Fruit fly (Drosophila melanogaster): ENCODE measurements around the gene ATPsynE.

The ATPsynE gene

DNA sequence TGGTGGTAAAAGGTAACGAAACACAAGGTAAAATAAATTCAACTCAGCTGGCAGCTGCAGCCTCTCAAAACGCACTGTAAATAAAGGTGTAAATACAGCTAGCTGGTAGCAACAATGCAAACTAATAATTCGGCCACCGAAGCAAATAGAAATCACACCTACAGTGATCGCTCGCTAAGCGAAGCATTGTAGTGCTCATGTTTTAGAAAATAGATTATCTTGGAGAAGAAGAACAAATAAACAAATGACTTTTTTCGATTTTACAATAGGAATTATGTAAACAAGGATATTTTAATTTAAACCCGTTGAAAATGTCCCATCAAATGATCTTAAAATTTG lies 42.4 kb upstream of the ATPsynE start (continued):
- TF ChIP-seq CG2875 (GFP tag; optimal IDR thresholded peaks at IDR 0.05) (peak; percentile 36), Oli (tag; optimal IDR thresholded peaks at IDR 0.05) (peak; percentile 56), dmrt99B (tag; optimal IDR thresholded peaks at IDR 0.05) (peak; percentile 29), repo (GFP tag; optimal IDR thresholded peaks at IDR 0.05) (no peak), YL-1 (GFP tag; optimal IDR thresholded peaks at IDR 0.05) (no peak), twi (tag; optimal IDR thresholded peaks at IDR 0.05) (no peak), CG13775 (GFP tag; optimal IDR thresholded peaks at IDR 0.05) (no peak), MTF-1 (GFP tag; optimal IDR thresholded peaks at IDR 0.05; ENCODE audit: borderline replicate concordance) (peak; percentile 60), CG2116 (GFP tag; optimal IDR thresholded peaks at IDR 0.05) (no peak), CG12104 (GFP tag; optimal IDR thresholded peaks at IDR 0.05) (no peak), CG10959 (GFP tag; IDR thresholded peaks at IDR 0.05) (no peak), sens (GFP tag) (peak; percentile 79), CG30403 (GFP tag; optimal IDR thresholded peaks at IDR 0.05) (no peak), gem (tag; optimal IDR thresholded peaks at IDR 0.05) (peak; percentile 51), z (GFP tag; IDR thresholded peaks at IDR 0.05) (no peak), CG12299 (tag; optimal IDR thresholded peaks at IDR 0.05) (no peak), CG9437 (GFP tag; optimal IDR thresholded peaks at IDR 0.05) (peak; percentile 5), Hr51 (GFP tag; optimal IDR thresholded peaks at IDR 0.05) (peak in 1 of 2 experiments; percentile 46), Bdp1 (GFP tag; optimal IDR thresholded peaks at IDR 0.05) (no peak), CoRest (tag; optimal IDR thresholded peaks at IDR 0.05) (peak; percentile 44), klu (GFP tag; IDR thresholded peaks at IDR 0.05) (no peak), CG11504 (tag; optimal IDR thresholded peaks at IDR 0.05) (peak; percentile 44), Sry-δ (GFP tag; optimal IDR thresholded peaks at IDR 0.05) (no peak), hth (optimal IDR thresholded peaks at IDR 0.05) (no peak), CG2129 (GFP tag; IDR thresholded peaks at IDR 0.05; ENCODE audit: partially characterized antibody) (no peak), pb (GFP tag; optimal IDR thresholded peaks at IDR 0.05) (no peak), CG4707 (GFP tag; optimal IDR thresholded peaks at IDR 0.05) (peak; percentile 15), Dp (GFP tag; optimal IDR thresholded peaks at IDR 0.05) (no peak), Opbp (GFP tag; IDR thresholded peaks at IDR 0.05; ENCODE audit: partially characterized antibody) (no peak), CG34224 (GFP tag; IDR thresholded peaks at IDR 0.05; ENCODE audit: partially characterized antibody) (no peak), slp2 (GFP tag; optimal IDR thresholded peaks at IDR 0.05) (peak; percentile 2), H2.0 (GFP tag; IDR thresholded peaks at IDR 0.05) (no peak), lab (GFP tag; optimal IDR thresholded peaks at IDR 0.05) (peak; percentile 47), Blimp-1 (GFP tag; optimal IDR thresholded peaks at IDR 0.05) (peak; percentile 5), Med (GFP tag) (peak; percentile 75), wek (GFP tag; optimal IDR thresholded peaks at IDR 0.05) (peak; percentile 36), Gsc (GFP tag; IDR thresholded peaks at IDR 0.05) (no peak), Meics (GFP tag; optimal IDR thresholded peaks at IDR 0.05) (peak; percentile 1), CG15514 (GFP tag; optimal IDR thresholded peaks at IDR 0.05) (peak; percentile 13), CG17385 (GFP tag; optimal IDR thresholded peaks at IDR 0.05) (peak; percentile 8), CG5180 (GFP tag; optimal IDR thresholded peaks at IDR 0.05) (peak; percentile 10), nau (GFP tag; optimal IDR thresholded peaks at IDR 0.05) (peak; percentile 10), HLH54F (GFP tag; optimal IDR thresholded peaks at IDR 0.05) (peak; percentile 1), Fer3 (tag; optimal IDR thresholded peaks at IDR 0.05) (no peak), CG13894 (tag; optimal IDR thresholded peaks at IDR 0.05) (no peak), so (GFP tag; IDR thresholded peaks at IDR 0.05) (no peak), wor (GFP tag; IDR thresholded peaks at IDR 0.05) (no peak), dm (GFP tag; optimal IDR thresholded peaks at IDR 0.05) (no peak), PHDP (tag; optimal IDR thresholded peaks at IDR 0.05) (peak; percentile 18), HLHmδ (GFP tag; optimal IDR thresholded peaks at IDR 0.05) (peak; percentile 58)
